Fruit fly (Drosophila melanogaster) whole organism, wandering third instar larva: ENCODE results near the gene Cf2.

Source experiments
- Abd-B ChIP-seq: fragments of >200 bp; optimal IDR thresholded peaks from 2 replicates; lab custom pipeline; 2017; ENCODE audit warnings: missing biosample characterization, missing genetic modification characterization
- CrebA ChIP-seq: fragments of 200-800 bp; sonication (Bioruptor generic); optimal IDR thresholded peaks from 2 replicates; lab custom pipeline; 2016; ENCODE audit warnings: missing biosample characterization, mild to moderate bottlenecking, missing genetic modification characterization, borderline replicate concordance
- dmrt93B ChIP-seq: fragments of 200-800 bp; sonication (Bioruptor generic); optimal IDR thresholded peaks from 2 replicates; lab custom pipeline; 2018; ENCODE audit warnings: missing biosample characterization, mild to moderate bottlenecking, missing genetic modification characterization
- h ChIP-seq: fragments of 200-800 bp; sonication (Bioruptor generic); optimal IDR thresholded peaks from 3 replicates; lab custom pipeline; 2016; ENCODE audit warnings: missing biosample characterization, mild to moderate bottlenecking, missing genetic modification characterization
- psq ChIP-seq: fragments of 200-800 bp; sonication (Bioruptor generic); optimal IDR thresholded peaks from 3 replicates; lab custom pipeline; 2017; ENCODE audit warnings: missing biosample characterization, mild to moderate bottlenecking, missing genetic modification characterization, moderate library complexity
- usp ChIP-seq: fragments of >200 bp; optimal IDR thresholded peaks from 2 replicates; lab custom pipeline; 2017; ENCODE audit warnings: missing biosample characterization, missing genetic modification characterization

DNA sequence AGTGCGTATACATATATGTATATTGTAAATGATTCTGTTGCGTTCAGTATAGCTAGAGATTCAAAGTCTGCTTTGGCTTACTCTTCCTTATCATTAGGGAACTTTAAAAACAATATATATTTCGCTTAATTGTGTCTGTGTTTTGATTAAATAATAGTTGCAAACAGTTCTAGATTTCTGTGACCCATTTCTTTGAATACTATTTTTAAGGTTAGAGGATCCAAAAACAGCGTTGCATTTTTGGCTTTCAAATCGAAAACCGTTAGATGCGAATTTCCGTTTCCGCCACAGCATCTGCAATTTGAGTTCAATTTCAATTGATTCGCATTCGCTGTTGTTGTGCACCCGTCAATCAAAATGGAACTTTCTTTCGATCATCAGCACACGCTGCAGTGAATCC lies 3.2 kb upstream of the Cf2 start:
- TF ChIP-seq psq (GFP tag; lab: Kevin White, UChicago), result no peak
- TF ChIP-seq CrebA (GFP tag; lab: Kevin White, UChicago), result no peak
- no peak for TF ChIP-seq h (GFP tag; lab: Kevin White, UChicago)
- TF ChIP-seq dmrt93B (GFP tag; lab: Kevin White, UChicago), result no peak
- no peak for TF ChIP-seq Abd-B
- TF ChIP-seq usp, result no peak
